Fruit fly (Drosophila melanogaster) whole organism, embryonic: Measurements from ENCODE around the gene CG33768.
"Not testable (repeated sequence)": the region's sequence is repeated elsewhere in the genome, so short reads cannot be mapped to it uniquely, and the experiment has no call there.

Source experiments
- CG11093 ChIP-seq: fragments of 200-800 bp; sonication (Bioruptor generic); IDR thresholded peaks from 3 replicates; pipeline ENCODE4 v1.3.6; 2022; ENCODE audit warnings: missing biosample characterization, missing genetic modification characterization
- CG17829 ChIP-seq: fragments of 200-800 bp; optimal IDR thresholded peaks from 2 replicates; lab custom pipeline; 2019; ENCODE audit warnings: missing biosample characterization, mild to moderate bottlenecking, missing genetic modification characterization, moderate library complexity
- CG2129 ChIP-seq: fragments of 200-800 bp; sonication (Bioruptor generic); IDR thresholded peaks from 2 replicates; pipeline ENCODE4 v1.3.6; 2022; ENCODE audit warnings: missing biosample characterization, missing genetic modification characterization; ENCODE audit not compliant: partially characterized antibody
- CG2199 ChIP-seq: fragments of 200-800 bp; sonication (Bioruptor generic); IDR thresholded peaks from 3 replicates; pipeline ENCODE4 v1.3.6; 2022; ENCODE audit warnings: missing biosample characterization, missing genetic modification characterization
- HLH3B ChIP-seq: fragments of 200-800 bp; sonication (Bioruptor generic); IDR thresholded peaks from 2 replicates; pipeline ENCODE4 v1.3.6; 2022; ENCODE audit warnings: missing biosample characterization, missing genetic modification characterization
- dati ChIP-seq: fragments of 200-800 bp; sonication (Bioruptor generic); IDR thresholded peaks from 2 replicates; pipeline ENCODE4 v1.3.6; 2022; ENCODE audit warnings: missing biosample characterization, missing genetic modification characterization
- dm ChIP-seq: fragments of 200-800 bp; sonication (Bioruptor generic); optimal IDR thresholded peaks from 3 replicates; lab custom pipeline; 2016; ENCODE audit warnings: missing biosample characterization, missing genetic modification characterization
- mam ChIP-seq: fragments of 200-800 bp; sonication (Bioruptor generic); optimal IDR thresholded peaks from 3 replicates; lab custom pipeline; 2016; ENCODE audit warnings: missing biosample characterization, missing genetic modification characterization
- repo ChIP-seq: fragments of 200-800 bp; sonication (Bioruptor generic); optimal IDR thresholded peaks from 2 replicates; lab custom pipeline; 2016; ENCODE audit warnings: missing biosample characterization, missing genetic modification characterization
- usp ChIP-seq: fragments of >200 bp; optimal IDR thresholded peaks from 2 replicates; lab custom pipeline; 2017; ENCODE audit warnings: missing biosample characterization, missing genetic modification characterization

The CG33768 gene

dm6 chr3L:22693712-22694111 is 46.7 kb downstream of the CG33768 start, which contains the start of the genes CG12546 and CG14453 (continued):
- TF ChIP-seq repo (GFP tag; lab: Kevin White, UChicago) (no peak), mam (GFP tag; lab: Kevin White, UChicago) (no peak), CG17829 (tag; lab: Kevin White, UChicago) (no peak), CG2129 (no peak)

dm6 chr3L:22695653-22696052 is 48.7 kb downstream of the CG33768 start, which contains the start of gene CG14452:
TSS of gene CG14452 (plus strand) at chr3L:22695953.
- TF ChIP-seq CG2199 (GFP tag; lab: Robert Waterston, UW) (no peak), usp (no peak), CG11093 (GFP tag; lab: Robert Waterston, UW) (no peak)

DNA sequence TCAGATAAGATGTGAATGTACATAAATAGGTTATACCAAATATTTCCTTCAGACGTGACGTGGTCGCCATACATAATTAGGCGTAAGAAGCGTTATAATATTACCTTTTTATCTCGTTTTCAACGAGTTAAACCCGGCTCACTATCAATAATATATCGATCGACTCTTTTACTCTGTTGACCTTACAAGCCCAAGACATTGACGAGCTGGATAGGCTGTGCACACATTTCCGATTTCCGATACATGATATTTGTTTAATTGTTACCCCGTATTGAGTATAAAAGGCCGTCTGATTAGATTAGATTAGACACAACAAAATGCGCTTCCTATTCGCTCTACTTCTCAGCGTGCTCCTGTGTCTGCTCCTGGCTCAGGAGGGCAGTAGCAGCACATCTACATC is 50.0 kb downstream of the CG33768 start, which contains the start of gene CG32453:
Gene CG32453 (plus strand): TSS at position 301 of the 400 bp plus-strand sequence.
- TF ChIP-seq dm (GFP tag; lab: Kevin White, UChicago); HLH3B; dati (GFP tag; lab: Robert Waterston, UW): not testable (repeated sequence)
